Fruit fly (Drosophila melanogaster) Kc167 (cell line): ENCODE measurements around the gene CG32333.

Source experiments
- Myc ChIP-seq: fragments of >200 bp; optimal IDR thresholded peaks from 2 replicates; lab custom pipeline; 2017; ENCODE audit warnings: missing external identifiers
- Sin3A ChIP-seq: fragments of >200 bp; optimal IDR thresholded peaks from 2 replicates; lab custom pipeline; 2018; ENCODE audit warnings: missing external identifiers
- h ChIP-seq: fragments of >200 bp; optimal IDR thresholded peaks from 3 replicates; lab custom pipeline; 2018; ENCODE audit warnings: missing external identifiers
- insv ChIP-seq: fragments of >200 bp; optimal IDR thresholded peaks from 3 replicates; lab custom pipeline; 2018; ENCODE audit warnings: missing external identifiers
- psq ChIP-seq: fragments of >200 bp; optimal IDR thresholded peaks from 2 replicates; lab custom pipeline; 2017; ENCODE audit warnings: missing external identifiers
- ttk ChIP-seq: sonication (Bioruptor generic); optimal IDR thresholded peaks from 2 replicates; lab custom pipeline; 2017; ENCODE audit warnings: missing external identifiers

CG32333 gene

dm6 chr3L:1322706-1323105 is 47.0 kb downstream of the CG32333 start, which contains the start of gene CG9184:
CG9184 (minus strand) TSS chr3L:1322806.
- TF ChIP-seq psq (lab: Kevin White, UChicago) (no peak), h (lab: Kevin White, UChicago) (no peak), Sin3A (lab: Kevin White, UChicago) (no peak), Myc (lab: Kevin White, UChicago) (no peak), insv (lab: Kevin White, UChicago) (no peak), ttk (lab: Kevin White, UChicago) (no peak)

DNA sequence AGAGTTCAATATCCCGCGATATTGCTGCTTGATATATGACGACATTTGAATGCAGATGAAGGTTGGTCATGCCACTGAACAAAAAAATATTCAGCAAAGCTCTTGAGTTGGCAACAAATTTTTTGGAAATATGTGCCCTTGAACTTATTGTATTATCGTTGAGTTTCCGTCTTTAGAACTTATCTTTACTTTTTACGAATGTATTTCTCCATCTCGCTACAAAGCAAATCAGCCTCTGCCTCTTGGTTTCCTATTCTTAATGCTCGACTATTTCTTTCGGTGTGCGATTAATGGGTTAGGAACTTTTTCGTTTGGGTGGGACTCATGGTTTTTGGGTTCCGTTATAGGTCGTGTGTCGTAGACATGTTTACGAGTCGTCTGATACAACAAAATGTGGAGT is 47.4 kb downstream of the CG32333 start:
- no peak for TF ChIP-seq Sin3A (lab: Kevin White, UChicago)
- no peak for TF ChIP-seq psq (lab: Kevin White, UChicago)
- TF ChIP-seq insv (lab: Kevin White, UChicago), result no peak
- TF ChIP-seq ttk (lab: Kevin White, UChicago), result no peak
- no peak for TF ChIP-seq h (lab: Kevin White, UChicago)
- no peak for TF ChIP-seq Myc (lab: Kevin White, UChicago)

- TF ChIP-seq psq (lab: Kevin White, UChicago) (no peak), insv (lab: Kevin White, UChicago) (no peak), Sin3A (lab: Kevin White, UChicago) (no peak), h (lab: Kevin White, UChicago) (no peak), ttk (lab: Kevin White, UChicago) (no peak), Myc (lab: Kevin White, UChicago) (no peak)
Observed at dm6 chr3L:1324818-1325625, 49.3 kb downstream of the CG32333 start.

DNA sequence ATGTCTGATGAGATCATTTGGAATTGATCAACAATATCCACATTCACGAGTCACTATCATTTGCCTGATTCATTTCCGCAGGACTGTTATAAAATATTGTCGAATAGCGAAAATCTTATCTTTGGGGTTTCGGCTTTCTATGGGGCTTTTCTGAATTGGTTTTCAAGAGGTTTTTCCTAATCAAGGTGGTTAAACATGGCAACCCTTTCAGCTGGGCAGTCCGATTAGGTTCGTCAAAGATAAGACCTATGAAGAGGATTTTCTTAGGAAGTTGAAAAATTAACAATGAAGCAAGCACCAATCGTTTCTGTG is 49.8 kb downstream of the CG32333 start:
- TF ChIP-seq psq (lab: Kevin White, UChicago), result no peak
- no peak for TF ChIP-seq ttk (lab: Kevin White, UChicago)
- no peak for TF ChIP-seq Myc (lab: Kevin White, UChicago)
- TF ChIP-seq Sin3A (lab: Kevin White, UChicago), result no peak
- TF ChIP-seq h (lab: Kevin White, UChicago), result no peak
- no peak for TF ChIP-seq insv (lab: Kevin White, UChicago)

- TF ChIP-seq h (lab: Kevin White, UChicago) (no peak), psq (lab: Kevin White, UChicago) (peak; percentile 70)
Observed at dm6 chr3L:1329724-1330123, 54.0 kb downstream of the CG32333 start, which contains the start of gene ND-ACP. ND-ACP (plus strand) TSS chr3L:1329949.

DNA sequence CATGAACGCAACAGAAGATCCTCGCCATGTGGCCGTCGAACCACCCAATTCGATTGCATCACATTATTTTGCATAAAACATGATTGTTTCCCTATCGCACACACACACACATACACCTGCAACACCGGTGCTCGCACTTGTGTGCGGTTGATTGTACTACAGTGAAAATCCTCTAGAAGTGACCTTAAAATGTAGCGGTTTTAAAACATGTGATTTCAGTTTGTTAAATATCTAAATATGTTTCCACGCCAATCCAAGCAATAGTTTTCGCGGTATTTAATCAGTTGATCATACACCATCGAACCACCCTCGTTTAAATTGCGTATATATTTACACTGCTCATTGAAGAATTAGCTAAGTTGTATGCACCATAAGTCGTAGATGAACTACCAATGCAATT is 54.7 kb downstream of the CG32333 start:
- no peak for TF ChIP-seq ttk (lab: Kevin White, UChicago)
- TF ChIP-seq h (lab: Kevin White, UChicago), result no peak
- TF ChIP-seq Myc (lab: Kevin White, UChicago), result no peak
- no peak for TF ChIP-seq insv (lab: Kevin White, UChicago)
- no peak for TF ChIP-seq Sin3A (lab: Kevin White, UChicago)
- TF ChIP-seq psq (lab: Kevin White, UChicago), result no peak

DNA sequence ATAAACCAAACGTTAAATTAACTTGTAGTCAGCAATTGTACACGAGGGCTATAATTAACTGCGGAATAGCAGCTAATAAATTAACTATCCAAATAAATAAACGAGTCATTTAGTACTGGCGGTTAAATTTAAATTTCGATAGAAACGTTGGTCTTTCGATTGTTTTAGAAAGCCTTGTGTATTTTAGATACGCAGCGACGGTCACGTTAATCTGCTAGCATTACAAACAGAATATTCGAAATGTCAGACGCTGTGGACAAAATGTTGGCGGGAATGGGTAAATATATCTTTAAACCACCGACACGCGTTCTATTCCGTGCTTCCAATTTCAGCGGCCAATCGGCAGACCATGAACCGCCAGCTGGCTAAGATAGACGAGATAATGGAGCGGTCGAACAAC is 55.8 kb downstream of the CG32333 start, which contains the start of gene msd1:
Gene msd1, plus strand, starts transcription at position 203 of the 400 bp plus-strand sequence.
- TF ChIP-seq psq (lab: Kevin White, UChicago) (no peak), ttk (lab: Kevin White, UChicago) (no peak), h (lab: Kevin White, UChicago) (no peak), Sin3A (lab: Kevin White, UChicago) (no peak), Myc (lab: Kevin White, UChicago) (no peak), insv (lab: Kevin White, UChicago) (no peak)

- no peak for TF ChIP-seq psq (lab: Kevin White, UChicago)
- no peak for TF ChIP-seq insv (lab: Kevin White, UChicago)
- no peak for TF ChIP-seq h (lab: Kevin White, UChicago)
- TF ChIP-seq Myc (lab: Kevin White, UChicago), result no peak
Observed at dm6 chr3L:1332973-1333372, 57.2 kb downstream of the CG32333 start, which contains the start of gene msd5. msd5 (minus strand) TSS chr3L:1333146.

DNA sequence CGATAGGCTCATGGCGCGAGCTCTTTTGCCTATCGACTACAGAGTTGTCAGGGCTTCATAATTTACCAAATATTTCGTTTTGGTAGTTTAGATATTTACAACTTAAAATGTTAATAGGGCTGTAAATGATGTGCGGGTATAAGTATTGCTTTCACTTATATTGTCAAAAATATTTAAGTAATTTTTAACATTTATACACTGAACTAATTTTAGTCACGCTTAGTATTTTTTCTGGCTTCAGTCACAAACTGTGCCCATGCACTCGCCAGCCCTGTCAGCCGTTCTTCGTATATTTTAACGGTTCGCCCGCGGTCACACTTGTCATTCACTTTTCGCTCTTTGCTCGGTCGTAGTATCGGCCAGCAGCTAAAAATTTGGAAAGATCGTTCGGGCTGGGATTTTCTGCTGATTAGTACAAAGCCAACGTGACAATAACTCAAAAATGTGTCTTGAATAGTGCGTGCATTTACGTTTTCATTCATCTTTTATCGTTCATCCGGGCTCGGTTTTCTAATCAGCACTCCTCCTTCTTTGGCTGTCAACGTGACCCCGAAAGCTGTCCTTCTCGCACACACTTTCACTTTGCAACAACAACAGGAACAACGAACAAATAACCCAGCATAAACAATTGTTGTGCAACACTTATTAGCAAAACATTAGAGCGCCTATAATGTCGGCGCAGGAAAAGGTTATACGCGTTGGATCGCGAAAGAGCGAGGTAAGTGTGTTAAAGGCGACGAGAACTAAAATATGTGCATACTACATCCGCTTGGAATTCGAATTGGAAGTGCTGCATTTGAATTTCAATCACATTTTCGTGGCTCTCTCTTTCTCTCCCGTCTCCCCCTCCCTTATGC is 59.0 kb downstream of the CG32333 start, which contains the start of the genes Hmbs and CG2211:
Gene Hmbs, plus strand, starts transcription at position 319 of the 857 bp plus-strand sequence.
Gene CG2211, minus strand, starts transcription at position 789 of the 857 bp plus-strand sequence.
- no peak for TF ChIP-seq Sin3A (lab: Kevin White, UChicago)
- TF ChIP-seq Myc (lab: Kevin White, UChicago), result no peak
- TF ChIP-seq h (lab: Kevin White, UChicago), result no peak
- no peak for TF ChIP-seq insv (lab: Kevin White, UChicago)
- TF ChIP-seq psq (lab: Kevin White, UChicago), result no peak
- TF ChIP-seq ttk (lab: Kevin White, UChicago), result no peak

DNA sequence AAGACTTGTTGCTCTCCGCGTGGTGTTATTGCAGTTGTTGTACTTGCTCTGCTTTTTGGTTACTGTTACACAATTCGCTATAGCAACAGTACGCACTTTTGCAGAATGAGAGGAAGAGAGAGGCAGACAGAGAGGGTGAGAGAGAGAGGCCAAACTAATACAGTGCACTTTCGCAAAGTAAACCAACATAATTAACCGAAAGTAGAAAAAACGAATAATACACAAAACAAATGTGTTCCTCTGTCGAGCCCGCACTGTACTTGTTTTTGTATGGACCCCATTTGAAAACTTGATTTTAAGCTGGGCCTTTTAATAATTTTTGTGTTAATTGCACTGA is 59.6 kb downstream of the CG32333 start:
- no peak for TF ChIP-seq Myc (lab: Kevin White, UChicago)
- no peak for TF ChIP-seq h (lab: Kevin White, UChicago)
- no peak for TF ChIP-seq insv (lab: Kevin White, UChicago)
- no peak for TF ChIP-seq Sin3A (lab: Kevin White, UChicago)
- no peak for TF ChIP-seq psq (lab: Kevin White, UChicago)
- no peak for TF ChIP-seq ttk (lab: Kevin White, UChicago)
